Worm (Caenorhabditis elegans) whole organism, L1 larva: ENCODE data around the gene C01G10.6.

Experiments used
- C16A3.4 ChIP-seq: fragments of 150-350 bp; optimal IDR thresholded peaks from 2 replicates; lab custom pipeline; 2014; ENCODE audit warnings: missing biosample characterization, missing genetic modification characterization
- alr-1 ChIP-seq: fragments of 200-800 bp; sonication (Bioruptor generic); optimal IDR thresholded peaks from 2 replicates; lab custom pipeline; 2018; ENCODE audit warnings: borderline replicate concordance, mild to moderate bottlenecking, missing genetic modification characterization, missing compliant biosample characterization
- aly-2 ChIP-seq: fragments of 150-350 bp; optimal IDR thresholded peaks from 2 replicates; lab custom pipeline; 2014; ENCODE audit warnings: missing biosample characterization, missing genetic modification characterization
- ama-1 ChIP-seq: fragments of 150-350 bp; optimal IDR thresholded peaks from 2 replicates; lab custom pipeline; 2014
- blmp-1 ChIP-seq: fragments of 150-350 bp; optimal IDR thresholded peaks from 2 replicates; lab custom pipeline; 2014; ENCODE audit warnings: missing biosample characterization, missing genetic modification characterization
- ceh-8 ChIP-seq: fragments of 200-800 bp; sonication (Bioruptor generic); optimal IDR thresholded peaks from 2 replicates; lab custom pipeline; 2018; ENCODE audit warnings: mild to moderate bottlenecking, missing genetic modification characterization, moderate library complexity, missing compliant biosample characterization
- ceh-82 ChIP-seq, 3 experiments: fragments of 150-350 bp in 1 of 3; sonication (generic microtip) in 2 of 3; optimal IDR thresholded peaks; 2 replicates each; lab custom pipeline; 2014 to 2017; ENCODE audit warnings: missing biosample characterization in 3 of 3, missing genetic modification characterization in 3 of 3
- ceh-88 ChIP-seq: fragments of 200-800 bp; sonication (Bioruptor generic); IDR thresholded peaks from 2 replicates; pipeline ENCODE4 v1.3.6; 2022; ENCODE audit warnings: missing genetic modification characterization, missing compliant biosample characterization
- ces-1 ChIP-seq: fragments of 150-350 bp; optimal IDR thresholded peaks from 2 replicates; lab custom pipeline; 2014; ENCODE audit warnings: missing biosample characterization, missing genetic modification reagents, missing genetic modification characterization
- dsc-1 ChIP-seq: sonication (generic microtip); optimal IDR thresholded peaks from 2 replicates; lab custom pipeline; 2016; ENCODE audit warnings: mild to moderate bottlenecking, missing genetic modification characterization, missing compliant biosample characterization
- egl-27 ChIP-seq, 2 experiments: fragments of 150-350 bp in 1 of 2; sonication (generic microtip); optimal IDR thresholded peaks; 3 replicates each; lab custom pipeline; 2017 to 2018; ENCODE audit warnings: missing biosample characterization in 2 of 2, missing genetic modification characterization in 2 of 2, missing genetic modification reagents in 2 of 2
- ets-5 ChIP-seq: fragments of 200-800 bp; sonication (Bioruptor generic); IDR thresholded peaks from 2 replicates; pipeline ENCODE4 v1.3.6; 2022; ENCODE audit warnings: missing genetic modification characterization, missing compliant biosample characterization
- fkh-10 ChIP-seq: sonication (generic microtip); optimal IDR thresholded peaks from 2 replicates; lab custom pipeline; 2017; ENCODE audit warnings: missing biosample characterization, missing genetic modification reagents, missing genetic modification characterization
- fkh-4 ChIP-seq: sonication (generic microtip); optimal IDR thresholded peaks from 2 replicates; lab custom pipeline; 2016; ENCODE audit warnings: missing compliant biosample characterization, missing genetic modification characterization, borderline replicate concordance
- fkh-8 ChIP-seq: sonication (generic microtip); optimal IDR thresholded peaks from 2 replicates; lab custom pipeline; 2016; ENCODE audit warnings: mild to moderate bottlenecking, missing genetic modification characterization, missing compliant biosample characterization
- fos-1 ChIP-seq: fragments of 150-350 bp; optimal IDR thresholded peaks from 2 replicates; lab custom pipeline; 2014; ENCODE audit warnings: missing biosample characterization, missing genetic modification characterization
- hlh-17 ChIP-seq: fragments of 200-800 bp; sonication (Bioruptor generic); optimal IDR thresholded peaks from 2 replicates; lab custom pipeline; 2018; ENCODE audit warnings: missing genetic modification characterization, mild to moderate bottlenecking, missing compliant biosample characterization, moderate library complexity, borderline replicate concordance
- jun-1 ChIP-seq: fragments of 150-350 bp; optimal IDR thresholded peaks from 2 replicates; lab custom pipeline; 2014; ENCODE audit warnings: missing biosample characterization, missing genetic modification reagents, missing genetic modification characterization
- lin-13 ChIP-seq: fragments of 150-350 bp; optimal IDR thresholded peaks from 2 replicates; lab custom pipeline; 2014; ENCODE audit warnings: missing biosample characterization, missing genetic modification reagents, missing genetic modification characterization
- lin-15B ChIP-seq: fragments of 150-350 bp; sonication (generic microtip); optimal IDR thresholded peaks from 3 replicates; lab custom pipeline; 2014; ENCODE audit warnings: missing biosample characterization, missing genetic modification characterization
- lin-39 ChIP-seq: fragments of 150-350 bp; optimal IDR thresholded peaks from 2 replicates; lab custom pipeline; 2014; ENCODE audit warnings: missing biosample characterization, missing genetic modification reagents, missing genetic modification characterization
- lir-3 ChIP-seq: sonication (generic microtip); optimal IDR thresholded peaks from 2 replicates; lab custom pipeline; 2016; ENCODE audit warnings: mild to moderate bottlenecking, missing genetic modification characterization, moderate library complexity, missing compliant biosample characterization; ENCODE audit not compliant: poor library complexity
- mab-9 ChIP-seq: fragments of 200-800 bp; sonication (Bioruptor generic); IDR thresholded peaks from 2 replicates; pipeline ENCODE4 v1.3.6; 2022; ENCODE audit warnings: missing genetic modification reagents, missing genetic modification characterization, missing compliant biosample characterization
- mdl-1 ChIP-seq, 2 experiments: fragments of 150-350 bp; optimal IDR thresholded peaks; 2 replicates each; lab custom pipeline; 2014 to 2017; ENCODE audit warnings: missing biosample characterization in 2 of 2, missing genetic modification characterization in 2 of 2, inconsistent platforms in 1 of 2
- nhr-11 ChIP-seq: fragments of 150-350 bp; optimal IDR thresholded peaks from 2 replicates; lab custom pipeline; 2014; ENCODE audit warnings: missing biosample characterization, missing genetic modification characterization
- nhr-12 ChIP-seq: sonication (generic microtip); optimal IDR thresholded peaks from 2 replicates; lab custom pipeline; 2017; ENCODE audit warnings: missing biosample characterization, missing genetic modification characterization
- nhr-237 ChIP-seq: fragments of 150-350 bp; optimal IDR thresholded peaks from 2 replicates; lab custom pipeline; 2014; ENCODE audit warnings: missing biosample characterization, missing genetic modification characterization
- nhr-47 ChIP-seq: sonication (generic microtip); optimal IDR thresholded peaks from 2 replicates; lab custom pipeline; 2016; ENCODE audit warnings: mild to moderate bottlenecking, missing genetic modification characterization, moderate library complexity, missing compliant biosample characterization
- nhr-71 ChIP-seq: sonication (generic microtip); optimal IDR thresholded peaks from 2 replicates; lab custom pipeline; 2016; ENCODE audit warnings: mild to moderate bottlenecking, missing genetic modification characterization, moderate library complexity, missing compliant biosample characterization
- nhr-77 ChIP-seq: fragments of 150-350 bp; optimal IDR thresholded peaks from 2 replicates; lab custom pipeline; 2014; ENCODE audit warnings: missing biosample characterization, missing genetic modification characterization
- nhr-84 ChIP-seq: sonication (generic microtip); optimal IDR thresholded peaks from 2 replicates; lab custom pipeline; 2017; ENCODE audit warnings: missing biosample characterization, missing genetic modification characterization
- nhr-85 ChIP-seq: sonication (generic microtip); peaks from one replicate; lab custom pipeline; 2016; ENCODE audit warnings: missing genetic modification characterization, inconsistent platforms, missing compliant biosample characterization
- pag-3 ChIP-seq: sonication (generic microtip); optimal IDR thresholded peaks from 2 replicates; lab custom pipeline; 2017; ENCODE audit warnings: missing genetic modification characterization, mild to moderate bottlenecking, missing compliant biosample characterization, antibody characterized with exemption, borderline replicate concordance; ENCODE audit not compliant: insufficient read depth
- pax-3 ChIP-seq: fragments of 200-800 bp; sonication (Bioruptor generic); optimal IDR thresholded peaks from 2 replicates; lab custom pipeline; 2018; ENCODE audit warnings: mild to moderate bottlenecking, missing genetic modification characterization, moderate library complexity, missing compliant biosample characterization
- rnt-1 ChIP-seq: sonication (generic microtip); optimal IDR thresholded peaks from 2 replicates; lab custom pipeline; 2016; ENCODE audit warnings: mild to moderate bottlenecking, missing genetic modification characterization, moderate library complexity, missing compliant biosample characterization
- skn-1 ChIP-seq: fragments of 150-350 bp; optimal IDR thresholded peaks from 2 replicates; lab custom pipeline; 2014; ENCODE audit warnings: missing biosample characterization, missing genetic modification characterization
- snpc-4 ChIP-seq: fragments of 150-350 bp; optimal IDR thresholded peaks from 2 replicates; lab custom pipeline; 2014; ENCODE audit warnings: missing biosample characterization, missing genetic modification characterization
- sox-4 ChIP-seq: sonication (generic microtip); optimal IDR thresholded peaks from 2 replicates; lab custom pipeline; 2016; ENCODE audit warnings: missing genetic modification characterization, missing compliant biosample characterization
- sptf-1 ChIP-seq: fragments of 150-350 bp; optimal IDR thresholded peaks from 2 replicates; lab custom pipeline; 2014; ENCODE audit warnings: missing biosample characterization, missing genetic modification characterization
- sup-37 ChIP-seq: fragments of 200-800 bp; sonication (Bioruptor generic); optimal IDR thresholded peaks from 2 replicates; lab custom pipeline; 2018; ENCODE audit warnings: mild to moderate bottlenecking, missing genetic modification characterization, missing compliant biosample characterization
- swsn-7 ChIP-seq: sonication (generic microtip); optimal IDR thresholded peaks from 2 replicates; lab custom pipeline; 2016; ENCODE audit warnings: missing genetic modification characterization, missing compliant biosample characterization
- tbx-2 ChIP-seq: sonication (generic microtip); optimal IDR thresholded peaks from 2 replicates; lab custom pipeline; 2016; ENCODE audit warnings: missing genetic modification characterization, missing compliant biosample characterization
- tlp-1 ChIP-seq: fragments of 150-350 bp; optimal IDR thresholded peaks from 2 replicates; lab custom pipeline; 2014; ENCODE audit warnings: missing biosample characterization, missing genetic modification characterization
- unc-130 ChIP-seq: fragments of 150-350 bp; optimal IDR thresholded peaks from 2 replicates; lab custom pipeline; 2017; ENCODE audit warnings: missing biosample characterization, missing genetic modification characterization, inconsistent platforms
- unc-30 ChIP-seq: sonication (generic microtip); optimal IDR thresholded peaks from 2 replicates; lab custom pipeline; 2017; ENCODE audit warnings: missing biosample characterization, missing genetic modification characterization
- unc-62 ChIP-seq: fragments of 150-350 bp; optimal IDR thresholded peaks from 2 replicates; lab custom pipeline; 2014; ENCODE audit warnings: missing biosample characterization, missing genetic modification reagents, missing genetic modification characterization
- unc-86 ChIP-seq: sonication (generic microtip); optimal IDR thresholded peaks from 2 replicates; lab custom pipeline; 2016; ENCODE audit warnings: missing genetic modification characterization, missing compliant biosample characterization
- unc-98 ChIP-seq: fragments of 200-800 bp; sonication (Bioruptor generic); IDR thresholded peaks from 2 replicates; pipeline ENCODE4 v1.3.6; 2022; ENCODE audit warnings: missing genetic modification characterization, missing compliant biosample characterization
- zip-4 ChIP-seq: fragments of 200-800 bp; sonication (Bioruptor generic); optimal IDR thresholded peaks from 2 replicates; lab custom pipeline; 2018; ENCODE audit warnings: mild to moderate bottlenecking, missing genetic modification characterization, moderate library complexity, missing compliant biosample characterization
- ztf-11 ChIP-seq, 2 experiments: sonication (generic microtip); optimal IDR thresholded peaks; 2 replicates each; lab custom pipeline; 2016 to 2017; ENCODE audit warnings: missing genetic modification characterization in 2 of 2, missing biosample characterization in 1 of 2, missing compliant biosample characterization in 1 of 2
- ztf-4 ChIP-seq: fragments of 150-350 bp; optimal IDR thresholded peaks from 2 replicates; lab custom pipeline; 2014; ENCODE audit warnings: missing biosample characterization, missing genetic modification characterization

Gene C01G10.6

ce11 chrV:15071015-15071810 is 16.2 kb upstream of the C01G10.6 start, which contains the start of gene unc-76:
Gene unc-76, plus strand, starts transcription at chrV:15071760.
- TF ChIP-seq nhr-11 (tag; lab: Kevin White, UChicago) (peak; percentile 63), nhr-12 (tag; lab: Kevin White, UChicago) (no peak), tlp-1 (no peak), pax-3 (tag; lab: Kevin White, UChicago) (peak; percentile 88), hlh-17 (GFP tag; lab: Kevin White, UChicago) (no peak), unc-86 (tag; lab: Kevin White, UChicago) (peak; percentile 92), fkh-4 (tag; lab: Kevin White, UChicago) (peak; percentile 40), lin-39 (tag; lab: Kevin White, UChicago) (peak; percentile 63), nhr-77 (tag; lab: Kevin White, UChicago) (peak; percentile 71), unc-62 (GFP tag; lab: Kevin White, UChicago) (no peak), alr-1 (tag; lab: Kevin White, UChicago) (no peak), zip-4 (GFP tag; lab: Kevin White, UChicago) (no peak), lir-3 (tag; lab: Kevin White, UChicago) (peak; percentile 81), aly-2 (tag; lab: Kevin White, UChicago) (peak; percentile 41), unc-98 (GFP tag; lab: Robert Waterston, UW) (no peak), nhr-85 (tag; lab: Kevin White, UChicago) (peak; percentile 88), ama-1 (lab: Kevin White, UChicago) (no peak), ceh-8 (GFP tag; lab: Kevin White, UChicago) (peak; percentile 58), sup-37 (GFP tag; lab: Kevin White, UChicago) (no peak), nhr-84 (tag; lab: Kevin White, UChicago) (no peak), ceh-88 (GFP tag; lab: Robert Waterston, UW) (no peak; the same call in 1 of the 2 replicates), sox-4 (tag; lab: Kevin White, UChicago) (peak; percentile 14), nhr-237 (tag; lab: Kevin White, UChicago) (peak; percentile 77), ets-5 (GFP tag; lab: Robert Waterston, UW) (no peak), mab-9 (GFP tag; lab: Robert Waterston, UW) (peak; percentile 74), lin-15B (peak; percentile 29), ceh-82 (tag; optimal IDR thresholded peaks at IDR 0.05; lab: Kevin White, UChicago) (peak; percentile 49 to 84 (median 70)), unc-130 (tag; lab: Kevin White, UChicago) (peak; percentile 19), swsn-7 (tag; lab: Kevin White, UChicago) (peak; percentile 90), dsc-1 (tag; lab: Kevin White, UChicago) (peak; percentile 89), ztf-4 (peak; percentile 53), jun-1 (tag; lab: Kevin White, UChicago) (peak; percentile 81), blmp-1 (tag; lab: Kevin White, UChicago) (peak; percentile 36), fkh-8 (tag; lab: Kevin White, UChicago) (peak; percentile 95), fos-1 (tag; lab: Kevin White, UChicago) (peak; percentile 77), skn-1 (peak; percentile 20), lin-13 (GFP tag; lab: Kevin White, UChicago) (peak; percentile 62), snpc-4 (tag; lab: Kevin White, UChicago) (peak; percentile 40), nhr-71 (tag; lab: Kevin White, UChicago) (peak; percentile 94), ces-1 (GFP tag; lab: Kevin White, UChicago) (no peak), rnt-1 (peak; percentile 95), unc-30 (tag; lab: Kevin White, UChicago) (no peak), fkh-10 (GFP tag; lab: Kevin White, UChicago) (peak; percentile 56), pag-3 (tag; lab: Kevin White, UChicago) (no peak), ztf-11 (tag; optimal IDR thresholded peaks at IDR 0.05; lab: Kevin White, UChicago) (peak in 1 of 2 experiments; percentile 58), C16A3.4 (tag; lab: Kevin White, UChicago) (peak; percentile 66), tbx-2 (tag; lab: Kevin White, UChicago) (peak; percentile 91), mdl-1 (tag; optimal IDR thresholded peaks at IDR 0.05; lab: Kevin White, UChicago) (peak in 1 of 2 experiments; percentile 50), egl-27 (tag; optimal IDR thresholded peaks at IDR 0.05; lab: Kevin White, UChicago) (peak; percentile 58 to 76), sptf-1 (no peak), nhr-47 (tag; lab: Kevin White, UChicago) (peak; percentile 88)
